Worm (Caenorhabditis elegans) whole organism, L3 larva: Measurements from ENCODE around the gene F49C5.11.

Experiments
- ama-1 ChIP-seq: fragments of 150-350 bp; optimal IDR thresholded peaks from 2 replicates; lab custom pipeline; 2018
- ceh-16 ChIP-seq: sonication (generic microtip); optimal IDR thresholded peaks from 2 replicates; lab custom pipeline; 2017; ENCODE audit warnings: missing biosample characterization, missing genetic modification characterization
- ceh-28 ChIP-seq: fragments of 150-350 bp; optimal IDR thresholded peaks from 2 replicates; lab custom pipeline; 2014; ENCODE audit warnings: missing biosample characterization, missing genetic modification reagents, missing genetic modification characterization
- ceh-82 ChIP-seq: fragments of 150-350 bp; optimal IDR thresholded peaks from 2 replicates; lab custom pipeline; 2014; ENCODE audit warnings: missing biosample characterization, missing genetic modification characterization
- daf-12 ChIP-seq: fragments of 150-350 bp; optimal IDR thresholded peaks from 2 replicates; lab custom pipeline; 2014; ENCODE audit warnings: missing biosample characterization, missing genetic modification reagents, missing genetic modification characterization
- egl-27 ChIP-seq: sonication (generic microtip); optimal IDR thresholded peaks from 4 replicates; lab custom pipeline; 2017; ENCODE audit warnings: missing biosample characterization, missing genetic modification reagents, missing genetic modification characterization
- egl-5 ChIP-seq: fragments of 150-350 bp; optimal IDR thresholded peaks from 2 replicates; lab custom pipeline; 2017; ENCODE audit warnings: missing biosample characterization, missing genetic modification reagents, missing genetic modification characterization, inconsistent platforms
- elt-1 ChIP-seq: fragments of 150-350 bp; optimal IDR thresholded peaks from 2 replicates; lab custom pipeline; 2014; ENCODE audit warnings: missing biosample characterization, missing genetic modification characterization
- elt-2 ChIP-seq: sonication (generic microtip); optimal IDR thresholded peaks from 2 replicates; lab custom pipeline; 2016; ENCODE audit warnings: missing genetic modification reagents, mild to moderate bottlenecking, missing genetic modification characterization, missing compliant biosample characterization
- elt-3 ChIP-seq, 3 experiments: fragments of 150-350 bp in 1 of 3; sonication (generic microtip) in 2 of 3; optimal IDR thresholded peaks; 2 replicates in 2 of 3; 4 replicates in 1 of 3; lab custom pipeline; 2014 to 2017; ENCODE audit warnings: missing biosample characterization in 3 of 3, missing genetic modification characterization in 3 of 3
- eor-1 ChIP-seq, 2 experiments: fragments of 150-350 bp; optimal IDR thresholded peaks; 2 replicates each; lab custom pipeline; 2014 to 2018; ENCODE audit warnings: missing biosample characterization in 2 of 2, missing genetic modification characterization in 2 of 2
- fos-1 ChIP-seq: fragments of 150-350 bp; optimal IDR thresholded peaks from 2 replicates; lab custom pipeline; 2014; ENCODE audit warnings: missing biosample characterization, missing genetic modification characterization
- jun-1 ChIP-seq: fragments of 150-350 bp; optimal IDR thresholded peaks from 2 replicates; lab custom pipeline; 2014; ENCODE audit warnings: missing biosample characterization, missing genetic modification reagents, missing genetic modification characterization
- lin-15B ChIP-seq: fragments of 150-350 bp; optimal IDR thresholded peaks from 2 replicates; lab custom pipeline; 2014; ENCODE audit warnings: missing biosample characterization, missing genetic modification characterization
- lin-39 ChIP-seq: fragments of 150-350 bp; optimal IDR thresholded peaks from 2 replicates; lab custom pipeline; 2018; ENCODE audit warnings: missing biosample characterization, missing genetic modification reagents, missing genetic modification characterization
- mdl-1 ChIP-seq: fragments of 150-350 bp; optimal IDR thresholded peaks from 2 replicates; lab custom pipeline; 2014; ENCODE audit warnings: missing biosample characterization, missing genetic modification characterization
- mml-1 ChIP-seq: fragments of 150-350 bp; sonication (generic microtip); optimal IDR thresholded peaks from 3 replicates; lab custom pipeline; 2014; ENCODE audit warnings: missing biosample characterization, missing genetic modification characterization
- nfya-1 ChIP-seq: sonication (generic microtip); optimal IDR thresholded peaks from 2 replicates; lab custom pipeline; 2017; ENCODE audit warnings: missing genetic modification characterization, mild to moderate bottlenecking, missing compliant biosample characterization, antibody characterized with exemption, moderate library complexity; ENCODE audit not compliant: insufficient read depth
- nhr-11 ChIP-seq: fragments of 150-350 bp; optimal IDR thresholded peaks from 2 replicates; lab custom pipeline; 2014; ENCODE audit warnings: missing biosample characterization, missing genetic modification characterization
- nhr-12 ChIP-seq: fragments of 150-350 bp; optimal IDR thresholded peaks from 2 replicates; lab custom pipeline; 2014; ENCODE audit warnings: missing biosample characterization, missing genetic modification characterization
- nhr-23 ChIP-seq: fragments of 150-350 bp; optimal IDR thresholded peaks from 2 replicates; lab custom pipeline; 2014; ENCODE audit warnings: missing biosample characterization, missing genetic modification reagents, missing genetic modification characterization
- nhr-25 ChIP-seq: sonication (generic microtip); optimal IDR thresholded peaks from 2 replicates; lab custom pipeline; 2017; ENCODE audit warnings: missing biosample characterization, missing genetic modification characterization
- nhr-28 ChIP-seq: fragments of 150-350 bp; optimal IDR thresholded peaks from 2 replicates; lab custom pipeline; 2014; ENCODE audit warnings: missing biosample characterization, missing genetic modification characterization
- nhr-43 ChIP-seq: sonication (generic microtip); optimal IDR thresholded peaks from 2 replicates; lab custom pipeline; 2016; ENCODE audit warnings: mild to moderate bottlenecking, missing genetic modification characterization, missing compliant biosample characterization; ENCODE audit not compliant: poor library complexity, severe bottlenecking
- nhr-77 ChIP-seq: fragments of 150-350 bp; optimal IDR thresholded peaks from 2 replicates; lab custom pipeline; 2014; ENCODE audit warnings: missing biosample characterization, missing genetic modification characterization
- pha-4 ChIP-seq: fragments of 150-350 bp; optimal IDR thresholded peaks from 2 replicates; lab custom pipeline; 2014; ENCODE audit warnings: missing biosample characterization, missing genetic modification reagents, missing genetic modification characterization
- pqm-1 ChIP-seq: fragments of 150-350 bp; optimal IDR thresholded peaks from 2 replicates; lab custom pipeline; 2017; ENCODE audit warnings: missing biosample characterization, missing genetic modification characterization, inconsistent platforms
- snpc-4 ChIP-seq: fragments of 150-350 bp; optimal IDR thresholded peaks from 2 replicates; lab custom pipeline; 2014; ENCODE audit warnings: missing biosample characterization, missing genetic modification characterization
- tbx-2 ChIP-seq: sonication (generic microtip); optimal IDR thresholded peaks from 2 replicates; lab custom pipeline; 2016; ENCODE audit warnings: mild to moderate bottlenecking, missing genetic modification characterization, missing compliant biosample characterization
- unc-62 ChIP-seq: fragments of 150-350 bp; sonication (generic microtip); optimal IDR thresholded peaks from 4 replicates; lab custom pipeline; 2014; ENCODE audit warnings: missing biosample characterization, missing genetic modification reagents, missing genetic modification characterization
- ztf-4 ChIP-seq: fragments of 150-350 bp; optimal IDR thresholded peaks from 2 replicates; lab custom pipeline; 2014; ENCODE audit warnings: missing biosample characterization, missing genetic modification characterization

The F49C5.11 gene

DNA sequence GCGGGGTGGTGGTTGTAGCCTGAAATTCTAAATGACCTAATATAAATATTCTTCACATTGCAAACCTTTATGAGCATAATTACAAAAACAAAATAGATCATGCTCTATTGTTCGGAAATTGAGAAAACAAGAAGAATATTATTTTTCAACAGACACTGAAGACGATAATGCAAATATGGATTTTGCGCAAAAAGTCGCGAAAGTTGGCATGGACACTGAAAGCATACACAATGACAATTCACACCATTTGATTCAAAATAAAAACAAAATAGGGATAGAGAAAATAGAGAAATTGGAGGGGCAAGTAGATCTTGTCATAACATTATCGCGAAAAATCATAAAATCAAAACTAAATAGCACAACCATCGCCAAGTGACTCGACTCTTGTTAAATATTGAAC, 17.1 kb downstream of the F49C5.11 start, which contains the start of gene Y38E10A.35:
Gene Y38E10A.35 (minus strand): TSS at position 101 of the 400 bp plus-strand sequence.
- no peak for TF ChIP-seq daf-12
- TF ChIP-seq nhr-12 (tag; lab: Kevin White, UChicago) = no peak
- TF ChIP-seq eor-1 (tag; optimal IDR thresholded peaks at IDR 0.05; lab: Kevin White, UChicago) = no peak
- TF ChIP-seq elt-2 = no peak
- no peak for TF ChIP-seq nhr-43
- no peak for TF ChIP-seq pha-4
- TF ChIP-seq pqm-1 (tag; lab: Kevin White, UChicago) = no peak
- TF ChIP-seq nhr-23 (tag; lab: Kevin White, UChicago) = no peak

DNA sequence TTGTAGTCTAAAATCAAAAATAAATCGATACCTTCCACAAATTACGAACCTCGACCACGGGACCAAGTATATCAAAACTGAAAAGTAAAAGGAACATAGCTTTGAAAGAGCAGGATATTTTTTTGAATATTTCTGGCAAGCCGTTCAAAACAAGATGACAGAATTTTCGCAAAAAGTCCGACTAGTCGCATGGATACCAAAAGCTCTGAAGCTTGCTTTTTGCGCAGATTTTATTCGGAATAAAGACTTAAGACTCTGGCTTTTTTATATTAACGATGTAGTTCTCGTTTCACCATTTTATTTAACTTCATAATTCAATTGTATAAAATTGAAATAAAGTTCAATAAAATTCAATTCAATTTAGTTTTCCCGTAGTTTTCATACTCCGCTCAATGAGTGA, 17.9 kb downstream of the F49C5.11 start, which contains the start of gene Y38E10A.2:
Gene Y38E10A.2 (minus strand): TSS at position 101 of the 400 bp plus-strand sequence.
- TF ChIP-seq unc-62 (GFP tag; lab: Kevin White, UChicago) (no peak), snpc-4 (tag; lab: Kevin White, UChicago) (no peak), ztf-4 (tag; lab: Kevin White, UChicago) (no peak), nhr-25 (tag; lab: Kevin White, UChicago) (no peak), mdl-1 (tag; lab: Kevin White, UChicago) (no peak), elt-1 (tag; lab: Kevin White, UChicago) (no peak), elt-3 (tag; optimal IDR thresholded peaks at IDR 0.05; lab: Kevin White, UChicago) (no peak), fos-1 (no peak)

DNA sequence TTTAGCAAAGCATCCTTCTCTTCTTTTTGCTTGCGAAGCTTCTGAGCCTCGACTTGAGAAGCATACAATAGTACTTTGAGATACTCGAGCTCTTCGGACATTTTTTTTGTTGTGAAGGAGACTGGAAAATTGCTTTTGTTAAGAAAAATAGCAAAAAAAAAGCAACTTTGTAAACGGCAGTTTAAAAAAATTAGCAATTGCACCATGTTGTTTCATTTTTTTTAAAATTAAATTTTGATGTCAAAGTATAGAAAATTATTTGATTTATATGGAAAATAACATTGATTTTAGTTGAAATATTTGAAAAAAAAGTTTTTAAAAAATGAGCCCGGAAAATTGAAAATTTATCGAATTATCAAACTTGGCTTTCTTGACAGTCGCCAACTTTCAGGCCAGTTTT, 19.0 kb downstream of the F49C5.11 start, which contains the start of gene Y38E10A.3:
Gene Y38E10A.3 (minus strand): TSS at position 101 of the 400 bp plus-strand sequence.
- no peak for TF ChIP-seq nhr-28 (tag; lab: Kevin White, UChicago)
- TF ChIP-seq nhr-43 = no peak
- no peak for TF ChIP-seq mdl-1 (tag; lab: Kevin White, UChicago)
- TF ChIP-seq ama-1 (lab: Kevin White, UChicago) = no peak
- TF ChIP-seq mml-1 (tag; lab: Kevin White, UChicago) = no peak
- TF ChIP-seq lin-39 (tag; lab: Kevin White, UChicago) = no peak
- no peak for TF ChIP-seq egl-5
- TF ChIP-seq nhr-77 (tag; lab: Kevin White, UChicago) = no peak
- TF ChIP-seq daf-12 = no peak
- no peak for TF ChIP-seq nhr-23 (tag; lab: Kevin White, UChicago)
- TF ChIP-seq nfya-1 (tag; lab: Kevin White, UChicago) = no peak
- no peak for TF ChIP-seq nhr-11
- TF ChIP-seq jun-1 = no peak
- TF ChIP-seq lin-15B = no peak
- TF ChIP-seq ceh-82 (tag; lab: Kevin White, UChicago) = no peak
- TF ChIP-seq pqm-1 (tag; lab: Kevin White, UChicago) = no peak
- no peak for TF ChIP-seq snpc-4 (tag; lab: Kevin White, UChicago)
- no peak for TF ChIP-seq ceh-16 (tag; lab: Kevin White, UChicago)

DNA sequence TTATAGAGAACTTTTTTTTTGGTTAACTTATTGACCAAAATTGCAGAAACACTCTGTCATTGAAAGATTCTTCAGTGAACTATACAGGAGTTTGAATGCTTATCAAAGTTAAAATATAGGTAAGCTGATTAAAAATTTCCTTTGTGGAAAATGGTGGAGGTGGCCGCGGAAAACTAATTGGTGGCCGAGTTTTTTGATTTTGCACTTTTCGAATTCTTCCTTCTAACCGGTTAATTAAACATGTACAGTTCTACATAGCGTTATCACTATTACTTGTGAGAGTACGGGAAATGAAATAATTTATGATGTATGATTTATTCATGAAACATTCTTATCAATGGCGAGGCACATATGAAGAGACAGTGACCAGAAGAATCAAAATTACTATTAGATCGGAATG, 22.1 kb downstream of the F49C5.11 start, which contains the start of gene clec-8:
Gene clec-8 (minus strand): TSS at position 308 of the 400 bp plus-strand sequence.
- peak; percentile 27 for TF ChIP-seq ceh-28 (tag; lab: Kevin White, UChicago)
- peak; percentile 74 for TF ChIP-seq elt-2
- no peak for TF ChIP-seq egl-5
- TF ChIP-seq egl-27 = no peak
- TF ChIP-seq nhr-12 (tag; lab: Kevin White, UChicago) = no peak
- peak; percentile 74 for TF ChIP-seq pqm-1 (tag; lab: Kevin White, UChicago)

DNA sequence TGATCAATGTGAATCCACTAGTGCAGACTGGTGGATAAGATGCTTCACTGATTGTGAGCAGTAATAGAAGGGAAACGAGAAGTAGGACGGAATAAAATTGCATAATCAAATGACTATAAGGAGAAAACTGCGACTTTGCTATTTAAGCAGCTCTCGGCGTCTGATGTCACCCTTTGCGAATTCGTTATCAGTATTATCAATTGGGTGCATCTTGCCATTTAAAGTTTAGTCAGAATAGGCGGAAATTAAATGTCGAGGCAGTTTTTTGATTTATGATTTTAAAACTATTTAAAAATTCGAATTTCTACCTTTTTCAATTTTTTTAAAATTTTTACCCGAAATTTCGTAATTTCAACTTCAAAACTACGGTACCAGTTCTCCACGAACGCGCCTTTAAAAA, 25.3 kb downstream of the F49C5.11 start, which contains the start of gene clec-4:
Gene clec-4 (minus strand): TSS at position 162 of the 400 bp plus-strand sequence.
- TF ChIP-seq tbx-2 (tag; lab: Kevin White, UChicago) (no peak), elt-2 (peak; percentile 31), nhr-28 (tag; lab: Kevin White, UChicago) (no peak), pqm-1 (tag; lab: Kevin White, UChicago) (peak; percentile 63)
